Fruit fly (Drosophila melanogaster) whole organism, embryonic: ENCODE measurements around the gene Dok.

ENCODE experiments used
- Atf3 ChIP-seq: fragments of 200-800 bp; sonication (Bioruptor generic); optimal IDR thresholded peaks from 3 replicates; lab custom pipeline; 2016; ENCODE audit warnings: missing biosample characterization, missing genetic modification characterization
- Bgb ChIP-seq: fragments of 200-800 bp; sonication (Bioruptor generic); IDR thresholded peaks from 2 replicates; pipeline ENCODE4 v1.3.6; 2022; ENCODE audit warnings: missing biosample characterization, missing genetic modification characterization; ENCODE audit not compliant: partially characterized antibody
- CG10147 ChIP-seq: fragments of 200-800 bp; sonication (Bioruptor generic); optimal IDR thresholded peaks from 2 replicates; lab custom pipeline; 2019; ENCODE audit warnings: missing biosample characterization, mild to moderate bottlenecking, missing genetic modification characterization, moderate library complexity
- CG11247 ChIP-seq: fragments of 200-800 bp; sonication (Bioruptor generic); IDR thresholded peaks from 2 replicates; pipeline ENCODE4 v1.3.6; 2022; ENCODE audit warnings: missing biosample characterization, missing genetic modification characterization
- CG11695 ChIP-seq: fragments of 200-800 bp; sonication (Bioruptor generic); IDR thresholded peaks from 3 replicates; pipeline ENCODE4 v1.3.6; 2022; ENCODE audit warnings: missing biosample characterization, missing genetic modification characterization
- CG12155 ChIP-seq: fragments of 200-800 bp; sonication (Bioruptor generic); optimal IDR thresholded peaks from 3 replicates; lab custom pipeline; 2016; ENCODE audit warnings: missing biosample characterization, missing genetic modification characterization
- CG13287 ChIP-seq: fragments of 200-800 bp; sonication (Bioruptor generic); IDR thresholded peaks from 2 replicates; pipeline ENCODE4 v1.3.6; 2022; ENCODE audit warnings: missing biosample characterization, missing genetic modification characterization; ENCODE audit not compliant: partially characterized antibody
- CG1647 ChIP-seq: fragments of 200-800 bp; sonication (Bioruptor generic); optimal IDR thresholded peaks from 3 replicates; lab custom pipeline; 2016; ENCODE audit warnings: missing biosample characterization, missing genetic modification characterization
- CG17186 ChIP-seq: fragments of 200-800 bp; sonication (Bioruptor generic); optimal IDR thresholded peaks from 3 replicates; lab custom pipeline; 2017; ENCODE audit warnings: missing biosample characterization, missing genetic modification reagents, missing genetic modification characterization
- CG17802 ChIP-seq: fragments of 200-800 bp; sonication (Bioruptor generic); optimal IDR thresholded peaks from 2 replicates; lab custom pipeline; 2018; ENCODE audit warnings: missing biosample characterization, mild to moderate bottlenecking, missing genetic modification characterization, moderate library complexity
- CG2120 ChIP-seq: fragments of 200-800 bp; sonication (Bioruptor generic); optimal IDR thresholded peaks from 3 replicates; lab custom pipeline; 2016; ENCODE audit warnings: missing biosample characterization, missing genetic modification characterization
- CG2202 ChIP-seq: fragments of 200-800 bp; sonication (Bioruptor generic); optimal IDR thresholded peaks from 2 replicates; lab custom pipeline; 2018; ENCODE audit warnings: missing biosample characterization, mild to moderate bottlenecking, missing genetic modification characterization
- CG30431 ChIP-seq: fragments of 200-800 bp; sonication (Bioruptor generic); optimal IDR thresholded peaks from 2 replicates; lab custom pipeline; 2017; ENCODE audit warnings: missing biosample characterization, missing genetic modification characterization
- CG3065 ChIP-seq: fragments of 200-800 bp; sonication (Bioruptor generic); optimal IDR thresholded peaks from 2 replicates; lab custom pipeline; 2016; ENCODE audit warnings: missing biosample characterization, missing genetic modification characterization
- CG43689 ChIP-seq: fragments of 200-800 bp; sonication (Bioruptor generic); IDR thresholded peaks from 2 replicates; pipeline ENCODE4 v1.3.6; 2022; ENCODE audit warnings: missing biosample characterization, missing genetic modification characterization
- CG4730 ChIP-seq: fragments of 200-800 bp; sonication (Bioruptor generic); IDR thresholded peaks from 2 replicates; pipeline ENCODE4 v1.3.6; 2022; ENCODE audit warnings: missing biosample characterization, missing genetic modification characterization
- CG6272 ChIP-seq: fragments of 200-800 bp; sonication (Bioruptor generic); IDR thresholded peaks from 2 replicates; pipeline ENCODE4 v1.3.6; 2022; ENCODE audit warnings: missing biosample characterization, missing genetic modification characterization
- CG8388 ChIP-seq: fragments of 200-800 bp; sonication (Bioruptor generic); optimal IDR thresholded peaks from 2 replicates; lab custom pipeline; 2019; ENCODE audit warnings: missing biosample characterization, mild to moderate bottlenecking, missing genetic modification characterization, moderate library complexity
- CG9609 ChIP-seq: fragments of 200-800 bp; sonication (Bioruptor generic); optimal IDR thresholded peaks from 3 replicates; lab custom pipeline; 2016; ENCODE audit warnings: missing biosample characterization, missing genetic modification characterization
- CG9876 ChIP-seq: fragments of 200-800 bp; sonication (Bioruptor generic); optimal IDR thresholded peaks from 2 replicates; lab custom pipeline; 2016; ENCODE audit warnings: missing biosample characterization, missing genetic modification characterization
- D ChIP-seq, 2 experiments: fragments of 200-800 bp in 1 of 2; fragments of >200 bp in 1 of 2; sonication (Bioruptor generic) in 1 of 2; optimal IDR thresholded peaks; 2 replicates in 1 of 2; 3 replicates in 1 of 2; lab custom pipeline; 2017; ENCODE audit warnings: mild to moderate bottlenecking in 1 of 2, missing biosample characterization in 1 of 2, missing genetic modification characterization in 1 of 2, missing genetic modification reagents in 1 of 2
- D19A ChIP-seq: fragments of 200-800 bp; optimal IDR thresholded peaks from 3 replicates; lab custom pipeline; 2019; ENCODE audit warnings: missing biosample characterization, mild to moderate bottlenecking, missing genetic modification characterization, moderate library complexity
- Dp ChIP-seq: fragments of 200-800 bp; sonication (Bioruptor generic); optimal IDR thresholded peaks from 2 replicates; lab custom pipeline; 2018; ENCODE audit warnings: missing biosample characterization, mild to moderate bottlenecking, missing genetic modification characterization, moderate library complexity
- E2f1 ChIP-seq: fragments of 200-800 bp; sonication (Bioruptor generic); IDR thresholded peaks from 2 replicates; pipeline ENCODE4 v1.3.6; 2022; ENCODE audit warnings: missing biosample characterization, missing genetic modification characterization
- Fer2 ChIP-seq: fragments of 200-800 bp; sonication (Bioruptor generic); optimal IDR thresholded peaks from 2 replicates; lab custom pipeline; 2018; ENCODE audit warnings: missing biosample characterization, mild to moderate bottlenecking, missing genetic modification characterization, moderate library complexity
- H15 ChIP-seq: fragments of 200-800 bp; sonication (Bioruptor generic); IDR thresholded peaks from 3 replicates; pipeline ENCODE4 v1.3.6; 2022; ENCODE audit warnings: missing biosample characterization, missing genetic modification characterization
- HLH4C ChIP-seq: fragments of 200-800 bp; sonication (Bioruptor generic); IDR thresholded peaks from 3 replicates; pipeline ENCODE4 v1.3.6; 2022; ENCODE audit warnings: missing biosample characterization, missing genetic modification characterization; ENCODE audit not compliant: partially characterized antibody
- Lhr ChIP-seq: fragments of 200-800 bp; sonication (Bioruptor generic); optimal IDR thresholded peaks from 3 replicates; lab custom pipeline; 2017; ENCODE audit warnings: mild to moderate bottlenecking, missing biosample characterization, missing genetic modification reagents, missing genetic modification characterization
- PHDP ChIP-seq: fragments of 200-800 bp; sonication (Bioruptor generic); optimal IDR thresholded peaks from 3 replicates; lab custom pipeline; 2018; ENCODE audit warnings: missing biosample characterization, mild to moderate bottlenecking, missing genetic modification characterization, moderate library complexity
- Side ChIP-seq: fragments of 200-800 bp; sonication (Bioruptor generic); optimal IDR thresholded peaks from 2 replicates; lab custom pipeline; 2016; ENCODE audit warnings: missing biosample characterization, missing genetic modification characterization
- ato ChIP-seq: fragments of 200-800 bp; sonication (Bioruptor generic); IDR thresholded peaks from 2 replicates; pipeline ENCODE4 v1.3.6; 2022; ENCODE audit warnings: missing biosample characterization, missing genetic modification characterization; ENCODE audit not compliant: partially characterized antibody
- bowl ChIP-seq: fragments of 200-800 bp; sonication (Bioruptor generic); IDR thresholded peaks from 2 replicates; pipeline ENCODE4 v1.3.6; 2022; ENCODE audit warnings: missing biosample characterization, missing genetic modification characterization
- crol ChIP-seq: fragments of 200-800 bp; sonication (Bioruptor generic); IDR thresholded peaks from 2 replicates; pipeline ENCODE4 v1.3.6; 2022; ENCODE audit warnings: missing biosample characterization, missing genetic modification characterization
- crp ChIP-seq, 2 experiments: fragments of 200-800 bp; sonication (Bioruptor generic); optimal IDR thresholded peaks; 2 replicates in 1 of 2; 3 replicates in 1 of 2; lab custom pipeline; 2017; ENCODE audit warnings: missing biosample characterization in 2 of 2, missing genetic modification characterization in 2 of 2, mild to moderate bottlenecking in 1 of 2, moderate library complexity in 1 of 2
- emc ChIP-seq: fragments of 200-800 bp; sonication (Bioruptor generic); optimal IDR thresholded peaks from 2 replicates; lab custom pipeline; 2016; ENCODE audit warnings: missing biosample characterization, missing genetic modification characterization
- fd64A ChIP-seq: fragments of 200-800 bp; sonication (Bioruptor generic); optimal IDR thresholded peaks from 3 replicates; lab custom pipeline; 2018; ENCODE audit warnings: missing biosample characterization, mild to moderate bottlenecking, missing genetic modification characterization
- gcm2 ChIP-seq: fragments of 200-800 bp; sonication (Bioruptor generic); optimal IDR thresholded peaks from 2 replicates; lab custom pipeline; 2016; ENCODE audit warnings: missing biosample characterization, missing genetic modification characterization
- insv ChIP-seq, 2 experiments: fragments of 200-800 bp; sonication (Bioruptor generic); optimal IDR thresholded peaks; 3 replicates each; lab custom pipeline; 2016 to 2018; ENCODE audit warnings: missing biosample characterization in 2 of 2, missing genetic modification characterization in 2 of 2
- jigr1 ChIP-seq: fragments of 200-800 bp; sonication (Bioruptor generic); IDR thresholded peaks from 3 replicates; pipeline ENCODE4 v1.3.6; 2022; ENCODE audit warnings: missing biosample characterization, missing genetic modification characterization
- jumu ChIP-seq: fragments of 200-800 bp; sonication (Bioruptor generic); optimal IDR thresholded peaks from 3 replicates; lab custom pipeline; 2016; ENCODE audit warnings: missing biosample characterization, missing genetic modification characterization
- ken ChIP-seq: fragments of 200-800 bp; sonication (Bioruptor generic); IDR thresholded peaks from 3 replicates; pipeline ENCODE4 v1.3.6; 2022; ENCODE audit warnings: missing biosample characterization, missing genetic modification characterization
- lola ChIP-seq, 3 experiments: fragments of >200 bp in 2 of 3; fragments of 200-800 bp in 1 of 3; sonication (Bioruptor generic) in 1 of 3; optimal IDR thresholded peaks; 2 replicates each; lab custom pipeline; 2017 to 2019; ENCODE audit warnings: missing biosample characterization in 3 of 3, missing genetic modification characterization in 3 of 3, mild to moderate bottlenecking in 1 of 3, moderate library complexity in 1 of 3
- odd ChIP-seq: fragments of 200-800 bp; sonication (Bioruptor generic); optimal IDR thresholded peaks from 2 replicates; lab custom pipeline; 2017; ENCODE audit warnings: missing biosample characterization, mild to moderate bottlenecking, missing genetic modification characterization
- phol ChIP-seq: fragments of 200-800 bp; sonication (Bioruptor generic); optimal IDR thresholded peaks from 3 replicates; lab custom pipeline; 2018; ENCODE audit warnings: missing biosample characterization, mild to moderate bottlenecking, missing genetic modification characterization, moderate library complexity
- prd ChIP-seq, 3 experiments: fragments of >200 bp in 2 of 3; fragments of 200-800 bp in 1 of 3; sonication (Bioruptor generic) in 1 of 3; optimal IDR thresholded peaks in 2 of 3; IDR thresholded peaks in 1 of 3; 2 replicates in 2 of 3; 3 replicates in 1 of 3; pipeline versions ENCODE4 v1.3.6 to Lab custom; 2017 to 2022; ENCODE audit warnings: missing biosample characterization in 1 of 3, missing genetic modification characterization in 1 of 3
- repo ChIP-seq: fragments of 200-800 bp; sonication (Bioruptor generic); optimal IDR thresholded peaks from 2 replicates; lab custom pipeline; 2016; ENCODE audit warnings: missing biosample characterization, missing genetic modification characterization
- sug ChIP-seq: fragments of 200-800 bp; optimal IDR thresholded peaks from 2 replicates; lab custom pipeline; 2019; ENCODE audit warnings: missing biosample characterization, mild to moderate bottlenecking, missing genetic modification characterization, moderate library complexity
- tup ChIP-seq: fragments of 200-800 bp; sonication (Bioruptor generic); optimal IDR thresholded peaks from 2 replicates; lab custom pipeline; 2016; ENCODE audit warnings: missing biosample characterization, mild to moderate bottlenecking, missing genetic modification characterization, moderate library complexity
- z ChIP-seq: fragments of 200-800 bp; sonication (Bioruptor generic); IDR thresholded peaks from 3 replicates; pipeline ENCODE4 v1.3.6; 2022; ENCODE audit warnings: missing biosample characterization, missing genetic modification characterization

Dok gene

DNA sequence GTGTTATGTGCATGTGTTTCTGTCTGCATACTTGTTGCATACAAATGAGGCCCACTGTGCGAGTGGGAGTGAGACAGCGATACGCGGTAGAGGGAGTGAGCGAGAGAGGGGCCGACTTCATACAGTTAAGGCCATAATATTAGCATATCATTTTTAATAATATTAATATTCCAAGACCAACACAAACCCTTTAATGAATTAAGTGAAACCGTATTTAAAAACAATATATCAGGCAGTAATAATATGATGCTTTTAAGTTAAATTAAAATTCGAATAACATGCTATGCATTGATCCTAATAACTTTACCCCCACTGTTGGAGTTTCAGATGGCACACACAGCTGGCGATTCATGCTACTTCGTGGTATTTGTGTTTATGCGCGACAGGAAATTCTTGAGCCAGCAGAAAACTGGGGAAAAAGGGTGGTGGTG, 817 bp downstream of the Dok start (continued):
- TF ChIP-seq jumu (GFP tag; lab: Kevin White, UChicago) (peak; percentile 75), Side (GFP tag; lab: Kevin White, UChicago) (peak; percentile 67), CG9876 (no peak), repo (GFP tag; lab: Kevin White, UChicago) (peak; percentile 35), Bgb (no peak), Dp (GFP tag; lab: Kevin White, UChicago) (no peak), odd (peak; percentile 95), CG12155 (peak; percentile 88), Atf3 (GFP tag; lab: Kevin White, UChicago) (peak; percentile 54), CG10147 (GFP tag; lab: Kevin White, UChicago) (peak; percentile 95), D19A (peak; percentile 96), E2f1 (peak; percentile 94), CG17186 (GFP tag; lab: Kevin White, UChicago) (peak; percentile 86), ato (no peak), crp (GFP tag; optimal IDR thresholded peaks at IDR 0.05; lab: Kevin White, UChicago) (peak; percentile 9 to 69), CG6272 (GFP tag; lab: Robert Waterston, UW) (peak; percentile 89), ken (GFP tag; lab: Robert Waterston, UW) (peak; percentile 94), HLH4C (GFP tag; lab: Robert Waterston, UW) (no peak), PHDP (peak; percentile 97), fd64A (GFP tag; lab: Kevin White, UChicago) (peak; percentile 93), CG2202 (tag; lab: Kevin White, UChicago) (peak; percentile 96), gcm2 (GFP tag; lab: Kevin White, UChicago) (peak; percentile 65), CG30431 (GFP tag; lab: Kevin White, UChicago) (peak; percentile 91), Lhr (peak; percentile 96), phol (tag; lab: Kevin White, UChicago) (peak; percentile 97), crol (GFP tag; lab: Robert Waterston, UW) (peak; percentile 63; the same call in 1 of the 2 replicates), CG13287 (GFP tag; lab: Robert Waterston, UW) (no peak), CG8388 (GFP tag; lab: Kevin White, UChicago) (peak; percentile 98), D (optimal IDR thresholded peaks at IDR 0.05; lab: Kevin White, UChicago) (no peak), D (GFP tag; optimal IDR thresholded peaks at IDR 0.05; lab: Kevin White, UChicago) (peak; percentile 97), Fer2 (tag; lab: Kevin White, UChicago) (peak; percentile 73), CG11695 (GFP tag; lab: Robert Waterston, UW) (peak; percentile 97), prd (optimal IDR thresholded peaks at IDR 0.05; lab: Kevin White, UChicago) (no peak), prd (GFP tag; IDR thresholded peaks at IDR 0.05; lab: Robert Waterston, UW) (peak; percentile 96), CG43689 (GFP tag; lab: Robert Waterston, UW) (peak; percentile 91), insv (GFP tag; optimal IDR thresholded peaks at IDR 0.05; lab: Kevin White, UChicago) (peak in 1 of 2 experiments; percentile 75), CG3065 (peak; percentile 88), CG9609 (GFP tag; lab: Kevin White, UChicago) (peak; percentile 67), CG11247 (GFP tag; lab: Robert Waterston, UW) (peak; percentile 88), H15 (peak; percentile 93), z (GFP tag; lab: Robert Waterston, UW) (peak; percentile 68; the same call in 2 of the 3 replicates), tup (GFP tag; lab: Kevin White, UChicago) (peak; percentile 72), lola (GFP tag; optimal IDR thresholded peaks at IDR 0.05; lab: Kevin White, UChicago) (peak in 1 of 3 experiments; percentile 98), emc (GFP tag; lab: Kevin White, UChicago) (peak; percentile 28), CG2120 (GFP tag; lab: Kevin White, UChicago) (peak; percentile 88), CG1647 (GFP tag; lab: Kevin White, UChicago) (peak; percentile 66), CG17802 (tag; lab: Kevin White, UChicago) (peak; percentile 72), CG4730 (GFP tag; lab: Robert Waterston, UW) (peak; percentile 91), bowl (GFP tag; lab: Robert Waterston, UW) (peak; percentile 93), jigr1 (peak; percentile 83; the same call in 2 of the 3 replicates), sug (peak; percentile 85)
